Fruit fly (Drosophila melanogaster) whole organism, embryonic: Measurements from ENCODE around the gene Cfp1.
A peak's percentile ranks its signal among the peaks of the same experiment; 100 is the strongest.

Experiments
- Abd-B ChIP-seq: fragments of 200-800 bp; sonication (Bioruptor generic); optimal IDR thresholded peaks from 2 replicates; lab custom pipeline; 2018; ENCODE audit warnings: missing biosample characterization, mild to moderate bottlenecking, missing genetic modification characterization, moderate library complexity
- Awh ChIP-seq: fragments of 200-800 bp; sonication (Bioruptor generic); IDR thresholded peaks from 2 replicates; pipeline ENCODE4, ENCODE4 v1.3.6; 2022; ENCODE audit warnings: missing biosample characterization, missing genetic modification characterization
- C15 ChIP-seq: fragments of 200-800 bp; sonication (Bioruptor generic); IDR thresholded peaks from 3 replicates; pipeline ENCODE4 v1.3.6; 2022; ENCODE audit warnings: missing biosample characterization, missing genetic modification characterization
- CG1024 ChIP-seq: fragments of 200-800 bp; sonication (Bioruptor generic); IDR thresholded peaks from 2 replicates; pipeline ENCODE4 v1.3.6; 2022; ENCODE audit warnings: missing biosample characterization, missing genetic modification characterization
- CG10267 ChIP-seq: fragments of 200-800 bp; sonication (Bioruptor generic); optimal IDR thresholded peaks from 2 replicates; lab custom pipeline; 2018; ENCODE audit warnings: missing biosample characterization, mild to moderate bottlenecking, missing genetic modification characterization, moderate library complexity
- CG10959 ChIP-seq: fragments of 200-800 bp; sonication (Bioruptor generic); IDR thresholded peaks from 2 replicates; pipeline ENCODE4 v1.3.6; 2022; ENCODE audit warnings: missing biosample characterization, missing genetic modification characterization
- CG12104 ChIP-seq: fragments of 200-800 bp; sonication (Bioruptor generic); optimal IDR thresholded peaks from 3 replicates; lab custom pipeline; 2016; ENCODE audit warnings: missing biosample characterization, missing genetic modification characterization
- CG12659 ChIP-seq: fragments of 200-800 bp; sonication (Bioruptor generic); optimal IDR thresholded peaks from 3 replicates; lab custom pipeline; 2017; ENCODE audit warnings: mild to moderate bottlenecking, missing biosample characterization, missing genetic modification reagents, missing genetic modification characterization
- CG13775 ChIP-seq: fragments of 200-800 bp; sonication (Bioruptor generic); optimal IDR thresholded peaks from 3 replicates; lab custom pipeline; 2017; ENCODE audit warnings: missing biosample characterization, mild to moderate bottlenecking, missing genetic modification characterization
- CG14014 ChIP-seq: fragments of 200-800 bp; sonication (Bioruptor generic); IDR thresholded peaks from 2 replicates; pipeline ENCODE4 v1.3.6; 2022; ENCODE audit warnings: missing biosample characterization, missing genetic modification characterization
- CG15601 ChIP-seq: fragments of 200-800 bp; sonication (Bioruptor generic); optimal IDR thresholded peaks from 3 replicates; lab custom pipeline; 2019; ENCODE audit warnings: missing biosample characterization, mild to moderate bottlenecking, missing genetic modification characterization, moderate library complexity
- CG1602 ChIP-seq: fragments of 200-800 bp; sonication (Bioruptor generic); optimal IDR thresholded peaks from 3 replicates; lab custom pipeline; 2016; ENCODE audit warnings: missing biosample characterization, missing genetic modification characterization
- CG16779 ChIP-seq: fragments of 200-800 bp; sonication (Bioruptor generic); IDR thresholded peaks from 2 replicates; pipeline ENCODE4 v1.3.6; 2022; ENCODE audit warnings: missing biosample characterization, missing genetic modification characterization
- CG1792 ChIP-seq: fragments of 200-800 bp; sonication (Bioruptor generic); optimal IDR thresholded peaks from 2 replicates; lab custom pipeline; 2016; ENCODE audit warnings: missing biosample characterization, missing genetic modification characterization
- CG18262 ChIP-seq: fragments of 200-800 bp; optimal IDR thresholded peaks from 3 replicates; lab custom pipeline; 2019; ENCODE audit warnings: missing biosample characterization, mild to moderate bottlenecking, missing genetic modification characterization, moderate library complexity
- CG30020 ChIP-seq: fragments of 200-800 bp; optimal IDR thresholded peaks from 2 replicates; lab custom pipeline; 2019; ENCODE audit warnings: missing biosample characterization, mild to moderate bottlenecking, missing genetic modification characterization, moderate library complexity
- CG4424 ChIP-seq: fragments of 200-800 bp; sonication (Bioruptor generic); optimal IDR thresholded peaks from 3 replicates; lab custom pipeline; 2016; ENCODE audit warnings: missing biosample characterization, missing genetic modification characterization
- CG6683 ChIP-seq: fragments of 200-800 bp; sonication (Bioruptor generic); optimal IDR thresholded peaks from 2 replicates; lab custom pipeline; 2017; ENCODE audit warnings: missing biosample characterization, mild to moderate bottlenecking, missing genetic modification characterization, missing genetic modification reagents
- CG9215 ChIP-seq: fragments of 200-800 bp; sonication (Bioruptor generic); IDR thresholded peaks from 2 replicates; pipeline ENCODE4 v1.3.6; 2022; ENCODE audit warnings: missing biosample characterization, missing genetic modification characterization
- CG9437 ChIP-seq: fragments of 200-800 bp; sonication (Bioruptor generic); optimal IDR thresholded peaks from 2 replicates; lab custom pipeline; 2018; ENCODE audit warnings: missing biosample characterization, mild to moderate bottlenecking, missing genetic modification characterization
- D19A ChIP-seq: fragments of 200-800 bp; optimal IDR thresholded peaks from 3 replicates; lab custom pipeline; 2019; ENCODE audit warnings: missing biosample characterization, mild to moderate bottlenecking, missing genetic modification characterization, moderate library complexity
- Dip3 ChIP-seq: fragments of 200-800 bp; sonication (Bioruptor generic); optimal IDR thresholded peaks from 3 replicates; lab custom pipeline; 2016; ENCODE audit warnings: missing biosample characterization, missing genetic modification characterization
- Drgx ChIP-seq: fragments of 200-800 bp; sonication (Bioruptor generic); IDR thresholded peaks from 2 replicates; pipeline ENCODE4 v1.3.6; 2022; ENCODE audit warnings: missing biosample characterization, missing genetic modification characterization
- Ets65A ChIP-seq: fragments of 200-800 bp; sonication (Bioruptor generic); peaks from one replicate; lab custom pipeline; 2016; ENCODE audit warnings: missing biosample characterization, missing genetic modification characterization
- Fer2 ChIP-seq: fragments of 200-800 bp; sonication (Bioruptor generic); optimal IDR thresholded peaks from 2 replicates; lab custom pipeline; 2018; ENCODE audit warnings: missing biosample characterization, mild to moderate bottlenecking, missing genetic modification characterization, moderate library complexity
- H2.0 ChIP-seq: fragments of 200-800 bp; sonication (Bioruptor generic); IDR thresholded peaks from 2 replicates; pipeline ENCODE4 v1.3.6; 2022; ENCODE audit warnings: missing biosample characterization, missing genetic modification characterization
- HHEX ChIP-seq: fragments of 200-800 bp; sonication (Bioruptor generic); optimal IDR thresholded peaks from 3 replicates; lab custom pipeline; 2017; ENCODE audit warnings: missing biosample characterization, mild to moderate bottlenecking, missing genetic modification characterization, missing genetic modification reagents
- HLH4C ChIP-seq: fragments of 200-800 bp; sonication (Bioruptor generic); IDR thresholded peaks from 3 replicates; pipeline ENCODE4 v1.3.6; 2022; ENCODE audit warnings: missing biosample characterization, missing genetic modification characterization; ENCODE audit not compliant: partially characterized antibody
- Hr78 ChIP-seq, 2 experiments: fragments of 200-800 bp in 1 of 2; fragments of >200 bp in 1 of 2; sonication (Bioruptor generic) in 1 of 2; optimal IDR thresholded peaks; 2 replicates each; lab custom pipeline; 2017 to 2019; ENCODE audit warnings: missing biosample characterization in 2 of 2, missing genetic modification characterization in 2 of 2, mild to moderate bottlenecking in 1 of 2, moderate library complexity in 1 of 2
- Lim3 ChIP-seq: fragments of 200-800 bp; sonication (Bioruptor generic); IDR thresholded peaks from 2 replicates; pipeline ENCODE4 v1.3.6; 2022; ENCODE audit warnings: missing biosample characterization, missing genetic modification characterization
- Med ChIP-seq: fragments of 200-800 bp; sonication (Bioruptor generic); peaks from one replicate; lab custom pipeline; 2016; ENCODE audit warnings: missing biosample characterization, missing genetic modification characterization, mild to moderate bottlenecking, inconsistent platforms, moderate library complexity
- Myb ChIP-seq: fragments of 200-800 bp; sonication (Bioruptor generic); optimal IDR thresholded peaks from 2 replicates; lab custom pipeline; 2016; ENCODE audit warnings: missing biosample characterization, missing genetic modification characterization
- Oaz ChIP-seq: fragments of 200-800 bp; sonication (Bioruptor generic); IDR thresholded peaks from 2 replicates; pipeline ENCODE4 v1.3.6; 2022; ENCODE audit warnings: missing biosample characterization, missing genetic modification characterization
- Optix ChIP-seq: fragments of 200-800 bp; sonication (Bioruptor generic); IDR thresholded peaks from 3 replicates; pipeline ENCODE4 v1.3.6; 2022; ENCODE audit warnings: missing biosample characterization, missing genetic modification characterization
- Pdp1 ChIP-seq, 2 experiments: fragments of 200-800 bp; sonication (Bioruptor generic); optimal IDR thresholded peaks; 3 replicates each; lab custom pipeline; 2016; ENCODE audit warnings: missing biosample characterization in 2 of 2, missing genetic modification characterization in 2 of 2, mild to moderate bottlenecking in 1 of 2, moderate library complexity in 1 of 2
- Spps ChIP-seq: fragments of 200-800 bp; sonication (Bioruptor generic); optimal IDR thresholded peaks from 2 replicates; lab custom pipeline; 2018; ENCODE audit warnings: missing biosample characterization, mild to moderate bottlenecking, missing genetic modification characterization
- Tbp ChIP-seq: fragments of >200 bp; optimal IDR thresholded peaks from 2 replicates; lab custom pipeline; 2018; ENCODE audit warnings: missing biosample characterization, missing genetic modification characterization
- ato ChIP-seq: fragments of 200-800 bp; sonication (Bioruptor generic); IDR thresholded peaks from 2 replicates; pipeline ENCODE4 v1.3.6; 2022; ENCODE audit warnings: missing biosample characterization, missing genetic modification characterization; ENCODE audit not compliant: partially characterized antibody
- crp ChIP-seq, 2 experiments: fragments of 200-800 bp; sonication (Bioruptor generic); optimal IDR thresholded peaks; 2 replicates in 1 of 2; 3 replicates in 1 of 2; lab custom pipeline; 2017; ENCODE audit warnings: missing biosample characterization in 2 of 2, missing genetic modification characterization in 2 of 2, mild to moderate bottlenecking in 1 of 2, moderate library complexity in 1 of 2
- fd3F ChIP-seq: fragments of 200-800 bp; sonication (Bioruptor generic); optimal IDR thresholded peaks from 2 replicates; lab custom pipeline; 2018; ENCODE audit warnings: missing biosample characterization, mild to moderate bottlenecking, missing genetic modification characterization, moderate library complexity
- gcm ChIP-seq: fragments of 200-800 bp; sonication (Bioruptor generic); optimal IDR thresholded peaks from 2 replicates; lab custom pipeline; 2019; ENCODE audit warnings: missing biosample characterization, mild to moderate bottlenecking, missing genetic modification characterization, moderate library complexity
- gt ChIP-seq: fragments of 200-800 bp; sonication (Bioruptor generic); IDR thresholded peaks from 2 replicates; pipeline ENCODE4 v1.3.6; 2022; ENCODE audit warnings: missing biosample characterization, missing genetic modification characterization
- ham ChIP-seq: fragments of 200-800 bp; sonication (Bioruptor generic); IDR thresholded peaks from 2 replicates; pipeline ENCODE4 v1.3.6; 2022; ENCODE audit warnings: missing biosample characterization, missing genetic modification characterization
- insv ChIP-seq, 2 experiments: fragments of 200-800 bp; sonication (Bioruptor generic); optimal IDR thresholded peaks; 3 replicates each; lab custom pipeline; 2016 to 2018; ENCODE audit warnings: missing biosample characterization in 2 of 2, missing genetic modification characterization in 2 of 2
- maf-S ChIP-seq: fragments of 200-800 bp; sonication (Bioruptor generic); optimal IDR thresholded peaks from 2 replicates; lab custom pipeline; 2016; ENCODE audit warnings: missing biosample characterization, missing genetic modification characterization
- mirr ChIP-seq: fragments of 200-800 bp; sonication (Bioruptor generic); optimal IDR thresholded peaks from 3 replicates; lab custom pipeline; 2018; ENCODE audit warnings: missing biosample characterization, mild to moderate bottlenecking, missing genetic modification characterization
- onecut ChIP-seq: fragments of 200-800 bp; sonication (Bioruptor generic); IDR thresholded peaks from 2 replicates; pipeline ENCODE4 v1.3.6; 2022; ENCODE audit warnings: missing biosample characterization, missing genetic modification characterization
- shn ChIP-seq: fragments of 200-800 bp; sonication (Bioruptor generic); optimal IDR thresholded peaks from 3 replicates; lab custom pipeline; 2016; ENCODE audit warnings: missing biosample characterization, missing genetic modification characterization
- sima ChIP-seq: fragments of 200-800 bp; sonication (Bioruptor generic); optimal IDR thresholded peaks from 2 replicates; lab custom pipeline; 2016; ENCODE audit warnings: missing biosample characterization, missing genetic modification characterization
- sr ChIP-seq: fragments of 200-800 bp; sonication (Bioruptor generic); IDR thresholded peaks from 3 replicates; pipeline ENCODE4 v1.3.6; 2022; ENCODE audit warnings: missing biosample characterization, missing genetic modification characterization
- vfl ChIP-seq: fragments of 200-800 bp; sonication (Bioruptor generic); optimal IDR thresholded peaks from 2 replicates; lab custom pipeline; 2016; ENCODE audit warnings: missing biosample characterization, missing genetic modification characterization
- wdn ChIP-seq: fragments of 200-800 bp; sonication (Bioruptor generic); IDR thresholded peaks from 2 replicates; pipeline ENCODE4 v1.3.6; 2022; ENCODE audit warnings: missing biosample characterization, missing genetic modification characterization

Gene Cfp1

dm6 chrX:9223182-9223581 is 49.6 kb downstream of the Cfp1 start, which contains the start of gene t (continued):
- TF ChIP-seq Lim3 (GFP tag; lab: Robert Waterston, UW) (no peak), Optix (GFP tag; lab: Robert Waterston, UW) (no peak), ham (GFP tag; lab: Robert Waterston, UW) (no peak), sima (no peak), Ets65A (GFP tag; lab: Kevin White, UChicago) (no peak), fd3F (GFP tag; lab: Kevin White, UChicago) (no peak), CG18262 (no peak), gcm (GFP tag; lab: Kevin White, UChicago) (no peak), Abd-B (no peak), C15 (GFP tag; lab: Robert Waterston, UW) (no peak), CG10959 (GFP tag; lab: Robert Waterston, UW) (no peak), Awh (GFP tag; lab: Robert Waterston, UW) (no peak), HLH4C (GFP tag; lab: Robert Waterston, UW) (no peak), Spps (tag; lab: Kevin White, UChicago) (no peak), Oaz (GFP tag; lab: Robert Waterston, UW) (no peak), D19A (tag; lab: Kevin White, UChicago) (no peak), maf-S (GFP tag; lab: Kevin White, UChicago) (no peak), insv (GFP tag; optimal IDR thresholded peaks at IDR 0.05; lab: Kevin White, UChicago) (peak in 1 of 2 experiments; percentile 28), CG30020 (tag; lab: Kevin White, UChicago) (no peak), vfl (GFP tag; lab: Kevin White, UChicago) (no peak), sr (no peak), Tbp (no peak), Fer2 (tag; lab: Kevin White, UChicago) (no peak), CG4424 (GFP tag; lab: Kevin White, UChicago) (no peak), CG1792 (GFP tag; lab: Kevin White, UChicago) (no peak), CG12104 (GFP tag; lab: Kevin White, UChicago) (no peak), onecut (GFP tag; lab: Robert Waterston, UW) (peak; percentile 58), CG9215 (GFP tag; lab: Robert Waterston, UW) (no peak), CG12659 (GFP tag; lab: Kevin White, UChicago) (peak; percentile 21), Med (peak; percentile 47), CG16779 (GFP tag; lab: Robert Waterston, UW) (no peak), CG9437 (GFP tag; lab: Kevin White, UChicago) (no peak), wdn (GFP tag; lab: Robert Waterston, UW) (0 out of 2 replicates have a peak, but pooled peaks have one; percentile 13), HHEX (GFP tag; lab: Kevin White, UChicago) (no peak), Myb (GFP tag; lab: Kevin White, UChicago) (no peak), CG13775 (GFP tag; lab: Kevin White, UChicago) (no peak), Dip3 (GFP tag; lab: Kevin White, UChicago) (no peak), Hr78 (GFP tag; optimal IDR thresholded peaks at IDR 0.05; lab: Kevin White, UChicago) (no peak), CG15601 (no peak), ato (GFP tag; lab: Robert Waterston, UW) (no peak), CG1024 (no peak), shn (GFP tag; lab: Kevin White, UChicago) (no peak), gt (GFP tag; lab: Robert Waterston, UW) (no peak), CG6683 (no peak), CG14014 (GFP tag; lab: Robert Waterston, UW) (no peak), CG1602 (GFP tag; lab: Kevin White, UChicago) (no peak), H2.0 (GFP tag; lab: Robert Waterston, UW) (no peak), Pdp1 (GFP tag; optimal IDR thresholded peaks at IDR 0.05; lab: Kevin White, UChicago) (no peak), Drgx (no peak), CG10267 (tag; lab: Kevin White, UChicago) (no peak), crp (GFP tag; optimal IDR thresholded peaks at IDR 0.05; lab: Kevin White, UChicago) (no peak), mirr (no peak)
